Worm (Caenorhabditis elegans): ENCODE data around the gene aipr-1.

DNA sequence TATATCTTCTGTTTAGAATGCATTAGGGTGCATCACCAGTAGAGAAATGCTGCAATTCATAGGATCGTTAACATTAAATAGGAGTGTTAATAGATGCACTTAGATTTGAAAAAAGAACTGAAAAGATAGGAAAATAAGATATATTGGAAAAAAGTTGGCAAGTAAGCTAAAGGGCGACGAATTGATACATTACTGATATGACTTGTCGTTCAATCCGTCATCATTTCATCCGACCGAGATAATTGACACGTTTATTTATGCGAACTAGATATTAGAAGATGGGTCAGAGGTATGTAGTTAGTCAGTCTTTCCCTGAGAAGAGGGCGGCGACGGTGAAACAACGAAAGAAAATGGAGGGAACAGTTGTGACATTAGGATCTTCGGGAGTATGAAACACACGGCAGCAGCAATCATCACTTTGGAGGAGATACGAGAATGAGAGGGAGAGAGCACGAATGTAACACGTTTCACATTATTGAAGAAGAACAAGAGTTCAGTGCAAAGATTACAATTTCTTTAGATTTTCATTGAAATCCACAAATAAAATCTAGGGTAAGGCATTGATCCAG lies 49.1 kb downstream of the aipr-1 start, which contains the start of gene lron-15:
- TF ChIP-seq mep-1 (tag; optimal IDR thresholded peaks at IDR 0.05) (no peak), fos-1 (tag; optimal IDR thresholded peaks at IDR 0.05) (no peak), aly-2 (tag; optimal IDR thresholded peaks at IDR 0.05) (no peak), lir-3 (tag; optimal IDR thresholded peaks at IDR 0.05; ENCODE audit: poor library complexity) (no peak), lin-14 (GFP tag; optimal IDR thresholded peaks at IDR 0.05) (peak; percentile 19), irx-1 (tag; optimal IDR thresholded peaks at IDR 0.05) (no peak), skn-1 (tag; optimal IDR thresholded peaks at IDR 0.05) (no peak), ztf-11 (tag; optimal IDR thresholded peaks at IDR 0.05) (no peak), nhr-77 (tag; optimal IDR thresholded peaks at IDR 0.05) (no peak)
